Worm (Caenorhabditis elegans) whole organism, mixed stage, embryonic: Measurements from ENCODE around the gene fbxb-59.

ENCODE experiments used
- M03D4.4 ChIP-seq: sonication (generic microtip); optimal IDR thresholded peaks from 2 replicates; lab custom pipeline; 2017; ENCODE audit warnings: mild to moderate bottlenecking, missing genetic modification characterization, missing compliant biosample characterization
- blmp-1 ChIP-seq: fragments of 150-350 bp; optimal IDR thresholded peaks from 2 replicates; lab custom pipeline; 2014; ENCODE audit warnings: missing biosample characterization, missing genetic modification characterization
- ceh-39 ChIP-seq: fragments of 150-350 bp; optimal IDR thresholded peaks from 2 replicates; lab custom pipeline; 2014; ENCODE audit warnings: missing biosample characterization, missing genetic modification characterization
- ceh-83 ChIP-seq: fragments of 200-800 bp; sonication (Bioruptor generic); optimal IDR thresholded peaks from 2 replicates; lab custom pipeline; 2018; ENCODE audit warnings: mild to moderate bottlenecking, missing genetic modification characterization, missing compliant biosample characterization
- cnd-1 ChIP-seq: fragments of 200-800 bp; sonication (Bioruptor generic); optimal IDR thresholded peaks from 2 replicates; lab custom pipeline; 2018; ENCODE audit warnings: mild to moderate bottlenecking, missing genetic modification characterization, missing compliant biosample characterization
- drap-1 ChIP-seq: fragments of 200-800 bp; sonication (Bioruptor generic); optimal IDR thresholded peaks from 3 replicates; lab custom pipeline; 2018; ENCODE audit warnings: mild to moderate bottlenecking, missing genetic modification characterization, missing compliant biosample characterization
- elt-1 ChIP-seq: sonication (generic microtip); optimal IDR thresholded peaks from 2 replicates; lab custom pipeline; 2017; ENCODE audit warnings: missing genetic modification characterization, mild to moderate bottlenecking, missing compliant biosample characterization, antibody characterized with exemption, moderate library complexity, borderline replicate concordance; ENCODE audit not compliant: insufficient read depth
- elt-3 ChIP-seq: fragments of 150-350 bp; optimal IDR thresholded peaks from 2 replicates; lab custom pipeline; 2014; ENCODE audit warnings: missing biosample characterization, missing genetic modification characterization
- flh-1 ChIP-seq: fragments of 200-800 bp; sonication (Bioruptor generic); optimal IDR thresholded peaks from 2 replicates; lab custom pipeline; 2018; ENCODE audit warnings: mild to moderate bottlenecking, missing genetic modification characterization, moderate library complexity, missing compliant biosample characterization
- ham-2 ChIP-seq: fragments of 200-800 bp; sonication (Bioruptor generic); optimal IDR thresholded peaks from 2 replicates; lab custom pipeline; 2018; ENCODE audit warnings: mild to moderate bottlenecking, missing genetic modification characterization, missing compliant biosample characterization
- hlh-1 ChIP-seq: fragments of 150-350 bp; optimal IDR thresholded peaks from 2 replicates; lab custom pipeline; 2014; ENCODE audit warnings: missing biosample characterization, missing genetic modification reagents, missing genetic modification characterization
- lin-32 ChIP-seq: fragments of 200-800 bp; sonication (Bioruptor generic); optimal IDR thresholded peaks from 2 replicates; lab custom pipeline; 2018; ENCODE audit warnings: mild to moderate bottlenecking, missing genetic modification characterization, missing compliant biosample characterization
- lsy-2 ChIP-seq: fragments of 150-350 bp; optimal IDR thresholded peaks from 2 replicates; lab custom pipeline; 2014; ENCODE audit warnings: missing biosample characterization, missing genetic modification characterization
- mab-5 ChIP-seq: fragments of 150-350 bp; optimal IDR thresholded peaks from 2 replicates; lab custom pipeline; 2014; ENCODE audit warnings: missing biosample characterization, missing genetic modification characterization
- mep-1 ChIP-seq: fragments of 150-350 bp; optimal IDR thresholded peaks from 2 replicates; lab custom pipeline; 2017; ENCODE audit warnings: missing biosample characterization, missing genetic modification reagents, missing genetic modification characterization, inconsistent platforms
- nhr-2 ChIP-seq: fragments of 150-350 bp; optimal IDR thresholded peaks from 2 replicates; lab custom pipeline; 2014; ENCODE audit warnings: missing biosample characterization, missing genetic modification characterization
- nhr-237 ChIP-seq: fragments of 150-350 bp; optimal IDR thresholded peaks from 2 replicates; lab custom pipeline; 2014; ENCODE audit warnings: missing biosample characterization, missing genetic modification characterization
- nhr-28 ChIP-seq: fragments of 150-350 bp; optimal IDR thresholded peaks from 2 replicates; lab custom pipeline; 2014; ENCODE audit warnings: missing biosample characterization, missing genetic modification characterization
- pha-4 ChIP-seq: fragments of 150-350 bp; optimal IDR thresholded peaks from 2 replicates; lab custom pipeline; 2018; ENCODE audit warnings: missing biosample characterization, missing genetic modification reagents, missing genetic modification characterization
- sptf-1 ChIP-seq: sonication (generic microtip); optimal IDR thresholded peaks from 2 replicates; lab custom pipeline; 2017; ENCODE audit warnings: mild to moderate bottlenecking, missing genetic modification characterization, moderate library complexity, missing compliant biosample characterization
- tbx-8 ChIP-seq: fragments of 200-800 bp; sonication (Bioruptor generic); optimal IDR thresholded peaks from 2 replicates; lab custom pipeline; 2018; ENCODE audit warnings: mild to moderate bottlenecking, missing genetic modification characterization, moderate library complexity, missing compliant biosample characterization
- unc-120 ChIP-seq: sonication (generic microtip); optimal IDR thresholded peaks from 2 replicates; lab custom pipeline; 2017; ENCODE audit warnings: missing genetic modification characterization, missing compliant biosample characterization; ENCODE audit not compliant: poor library complexity, severe bottlenecking
- unc-62 ChIP-seq: fragments of 150-350 bp; optimal IDR thresholded peaks from 2 replicates; lab custom pipeline; 2014; ENCODE audit warnings: missing biosample characterization, missing genetic modification reagents, missing genetic modification characterization
- zip-8 ChIP-seq: fragments of 150-350 bp; optimal IDR thresholded peaks from 2 replicates; lab custom pipeline; 2014; ENCODE audit warnings: missing biosample characterization, missing genetic modification characterization
- ztf-11 ChIP-seq: fragments of 150-350 bp; optimal IDR thresholded peaks from 2 replicates; lab custom pipeline; 2014; ENCODE audit warnings: missing biosample characterization, missing genetic modification characterization

The fbxb-59 gene

DNA sequence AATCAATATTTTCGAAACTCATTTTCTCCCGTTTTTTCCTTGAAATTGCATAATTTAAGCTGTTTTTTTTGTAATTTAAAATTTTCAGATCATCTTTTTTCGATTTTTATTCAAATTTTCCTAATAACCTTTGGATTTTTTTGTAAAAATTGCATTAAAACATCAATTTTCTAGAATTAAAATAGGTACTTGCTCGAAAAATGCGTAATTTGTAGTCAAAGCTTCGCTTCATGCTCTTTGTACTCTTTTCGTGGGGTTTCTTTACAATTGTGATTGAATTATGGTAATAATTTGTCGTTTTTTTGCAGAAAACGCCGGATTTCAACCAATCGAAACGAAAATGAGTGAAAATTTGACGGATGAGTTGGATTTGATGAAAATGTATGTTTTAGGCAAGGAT lies 7.0 kb downstream of the fbxb-59 start, which contains the start of gene fog-2:
Gene fog-2, plus strand, starts transcription at position 301 of the 400 bp plus-strand sequence.
- TF ChIP-seq ceh-83 (GFP tag; lab: Kevin White, UChicago), result no peak
- TF ChIP-seq blmp-1 (tag; lab: Kevin White, UChicago), result no peak
- TF ChIP-seq lin-32 (GFP tag; lab: Kevin White, UChicago), result no peak
- no peak for TF ChIP-seq M03D4.4
- TF ChIP-seq mep-1 (tag; lab: Kevin White, UChicago), result no peak
- TF ChIP-seq unc-120 (tag; lab: Kevin White, UChicago), result no peak

DNA sequence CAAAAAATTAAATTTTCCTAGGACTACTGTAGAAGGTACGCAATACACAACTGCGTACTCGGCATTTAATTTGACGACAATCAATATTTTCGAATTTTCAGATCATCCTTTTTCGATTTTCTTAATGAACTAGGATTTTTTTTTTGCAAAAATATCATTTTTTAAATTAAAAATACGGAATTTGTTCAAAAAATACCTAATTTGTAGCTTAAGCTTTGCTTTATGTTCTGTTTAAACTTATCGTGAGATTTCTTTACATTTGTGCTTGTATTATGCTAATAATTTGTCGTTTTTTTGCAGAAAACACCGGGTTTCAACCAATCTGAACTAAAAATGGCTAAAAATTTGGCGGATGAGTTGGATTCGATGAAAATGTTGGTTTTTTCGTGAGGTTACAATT lies 9.3 kb downstream of the fbxb-59 start, which contains the start of gene ftr-1:
Gene ftr-1, plus strand, starts transcription at position 301 of the 400 bp plus-strand sequence.
- TF ChIP-seq cnd-1 (tag; lab: Kevin White, UChicago) (no peak), unc-62 (no peak), drap-1 (GFP tag; lab: Kevin White, UChicago) (no peak), nhr-237 (tag; lab: Kevin White, UChicago) (no peak), lin-32 (GFP tag; lab: Kevin White, UChicago) (no peak), ztf-11 (tag; lab: Kevin White, UChicago) (no peak), pha-4 (no peak), flh-1 (GFP tag; lab: Kevin White, UChicago) (no peak), hlh-1 (tag; lab: Kevin White, UChicago) (no peak)

DNA sequence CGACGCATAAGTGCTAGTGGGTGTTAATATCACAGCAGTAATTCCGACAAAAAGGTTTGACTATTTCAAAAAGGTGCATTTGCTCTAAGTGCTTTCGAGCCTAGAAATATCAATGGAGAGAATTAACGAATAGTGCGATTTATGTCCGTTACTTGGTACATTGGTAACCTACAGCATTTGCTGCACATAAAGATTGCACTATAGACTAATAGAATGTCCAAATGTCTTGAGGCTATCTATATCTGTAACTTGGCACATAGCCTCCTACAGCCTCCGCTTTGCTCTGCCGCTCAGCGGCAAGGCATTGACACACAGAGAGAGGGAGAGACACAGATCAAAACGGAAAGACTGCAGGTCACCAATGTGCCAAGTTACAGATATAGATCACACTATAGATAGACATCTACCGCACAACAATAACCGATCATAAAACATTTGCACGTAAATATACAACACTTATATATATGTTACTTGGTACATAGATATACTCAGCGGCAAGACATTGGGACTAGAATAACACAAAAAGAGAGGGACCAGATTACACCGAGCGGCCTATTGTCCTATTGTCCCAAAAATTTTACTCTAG lies 10.4 kb downstream of the fbxb-59 start, which contains the start of the genes srh-217 and Y113G7B.28:
Gene srh-217, minus strand, starts transcription at position 101 of the 586 bp plus-strand sequence.
Gene Y113G7B.28, plus strand, starts transcription at position 536 of the 586 bp plus-strand sequence.
- TF ChIP-seq elt-3 (tag; lab: Kevin White, UChicago) (no peak), ceh-39 (tag; lab: Kevin White, UChicago) (no peak), nhr-2 (tag; lab: Kevin White, UChicago) (no peak), hlh-1 (tag; lab: Kevin White, UChicago) (no peak), ham-2 (GFP tag; lab: Kevin White, UChicago) (no peak), elt-1 (peak; percentile 14)

DNA sequence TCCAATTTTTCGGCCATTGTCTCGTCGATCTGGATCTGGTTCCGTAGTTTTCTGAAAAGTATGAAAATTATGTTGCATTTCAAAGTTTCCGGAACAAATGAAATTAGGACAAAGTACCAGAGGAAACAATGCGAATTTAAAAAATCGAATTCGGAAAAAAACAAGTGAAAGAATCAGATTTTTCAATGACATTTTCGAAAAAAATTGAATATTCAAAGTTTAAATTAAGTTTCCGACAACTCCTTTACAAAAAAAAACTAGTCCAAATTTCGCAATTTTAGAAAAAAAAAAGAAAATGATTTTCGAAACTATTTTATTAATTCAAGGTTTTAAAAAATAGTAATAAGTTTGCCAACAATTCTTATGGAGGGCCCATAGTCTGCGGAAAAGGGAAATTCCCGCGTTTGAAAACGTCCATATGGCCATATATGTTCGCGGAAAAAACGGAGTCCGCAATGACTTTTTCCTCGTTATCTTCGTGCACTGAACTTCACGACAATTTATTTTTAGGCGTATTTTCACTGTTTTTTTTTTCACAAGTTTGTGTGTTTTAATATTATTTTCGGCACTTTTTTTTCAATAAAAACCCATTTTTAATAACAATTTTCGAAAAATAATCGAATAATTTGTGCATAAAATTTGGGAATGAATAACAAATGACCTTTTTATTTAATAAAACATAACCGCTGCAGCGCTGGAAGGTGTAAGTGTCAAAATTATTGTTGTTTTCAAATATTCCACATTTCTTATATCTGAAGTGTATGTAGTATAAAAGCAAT lies 13.7 kb downstream of the fbxb-59 start, which contains the start of the genes fbxa-115 and Y113G7B.27:
Gene fbxa-115, minus strand, starts transcription at position 51 of the 779 bp plus-strand sequence.
Gene Y113G7B.27, plus strand, starts transcription at position 729 of the 779 bp plus-strand sequence.
- no peak for TF ChIP-seq tbx-8
- no peak for TF ChIP-seq lsy-2 (tag; lab: Kevin White, UChicago)
- TF ChIP-seq hlh-1 (tag; lab: Kevin White, UChicago), result no peak
- no peak for TF ChIP-seq ztf-11 (tag; lab: Kevin White, UChicago)
- no peak for TF ChIP-seq nhr-2 (tag; lab: Kevin White, UChicago)
- no peak for TF ChIP-seq nhr-28 (tag; lab: Kevin White, UChicago)
- no peak for TF ChIP-seq zip-8 (tag; lab: Kevin White, UChicago)
- no peak for TF ChIP-seq sptf-1
- no peak for TF ChIP-seq unc-120 (tag; lab: Kevin White, UChicago)
- TF ChIP-seq mab-5 (tag; lab: Kevin White, UChicago), result no peak
- no peak for TF ChIP-seq drap-1 (GFP tag; lab: Kevin White, UChicago)

DNA sequence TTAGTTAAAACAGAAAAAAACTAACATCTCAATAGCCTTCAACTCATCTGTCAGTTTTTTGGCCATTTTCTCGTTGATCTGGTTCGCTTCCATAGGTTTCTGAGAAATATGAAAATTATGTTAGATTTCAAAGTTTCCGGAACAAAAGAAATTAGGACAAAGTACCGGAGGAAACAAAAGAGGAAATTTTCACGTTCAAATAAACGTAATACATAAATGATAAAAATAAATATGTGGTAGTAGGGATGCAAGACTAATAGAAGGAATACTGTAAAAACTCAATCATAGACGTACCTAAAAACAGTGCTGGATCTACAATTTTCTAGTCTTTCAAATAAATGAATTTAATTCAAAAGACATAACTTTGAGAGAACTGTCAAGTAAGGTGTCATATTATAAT lies 17.2 kb downstream of the fbxb-59 start, which contains the start of gene fbxa-116:
Gene fbxa-116, minus strand, starts transcription at position 101 of the 400 bp plus-strand sequence.
- TF ChIP-seq flh-1 (GFP tag; lab: Kevin White, UChicago), result no peak

DNA sequence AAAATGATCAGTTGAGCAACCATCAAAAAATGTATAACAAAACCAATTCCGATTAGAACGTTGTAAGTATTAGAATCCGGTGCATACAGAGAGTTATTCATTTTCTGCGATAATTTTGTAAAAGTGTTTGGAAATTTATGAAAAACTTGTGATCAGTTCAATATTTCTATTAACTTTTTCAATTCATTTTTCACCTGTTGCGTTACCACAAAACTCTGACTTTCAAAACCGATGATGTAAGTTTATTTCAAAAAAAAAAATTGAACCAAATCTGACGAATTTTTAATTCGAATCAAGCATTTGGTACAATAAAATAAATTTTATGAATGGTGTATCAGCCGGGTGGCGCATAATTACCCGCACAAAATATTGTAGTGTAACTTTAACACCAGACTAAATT lies 19.4 kb downstream of the fbxb-59 start, which contains the start of gene srz-16:
Gene srz-16, minus strand, starts transcription at position 101 of the 400 bp plus-strand sequence.
- no peak for TF ChIP-seq mab-5 (tag; lab: Kevin White, UChicago)
